Worm (Caenorhabditis elegans) whole organism, L2 larva: Measurements from ENCODE around the gene B0353.1.
A peak's percentile ranks its signal among the peaks of the same experiment; 100 is the strongest.

Source experiments
- C34F6.9 ChIP-seq: fragments of 150-350 bp; optimal IDR thresholded peaks from 2 replicates; lab custom pipeline; 2014; ENCODE audit warnings: missing biosample characterization, missing genetic modification characterization
- F13H6.1 ChIP-seq: sonication (generic microtip); optimal IDR thresholded peaks from 2 replicates; lab custom pipeline; 2016; ENCODE audit warnings: missing genetic modification characterization, missing compliant biosample characterization
- Y55F3AM.14 ChIP-seq: fragments of 200-800 bp; sonication (Bioruptor generic); optimal IDR thresholded peaks from 2 replicates; lab custom pipeline; 2018; ENCODE audit warnings: mild to moderate bottlenecking, missing genetic modification characterization, missing compliant biosample characterization
- ZK546.5 ChIP-seq: sonication (generic microtip); optimal IDR thresholded peaks from 2 replicates; lab custom pipeline; 2017; ENCODE audit warnings: missing biosample characterization, missing genetic modification characterization
- alr-1 ChIP-seq: fragments of 150-350 bp; optimal IDR thresholded peaks from 2 replicates; lab custom pipeline; 2014; ENCODE audit warnings: missing biosample characterization, missing genetic modification characterization
- ama-1 ChIP-seq: fragments of 150-350 bp; optimal IDR thresholded peaks from 2 replicates; lab custom pipeline; 2018; ENCODE audit warnings: inconsistent platforms
- blmp-1 ChIP-seq: sonication (generic microtip); optimal IDR thresholded peaks from 2 replicates; lab custom pipeline; 2017; ENCODE audit warnings: missing genetic modification characterization, mild to moderate bottlenecking, missing compliant biosample characterization, antibody characterized with exemption, moderate library complexity; ENCODE audit not compliant: insufficient read depth
- ceh-82 ChIP-seq: fragments of 150-350 bp; optimal IDR thresholded peaks from 2 replicates; lab custom pipeline; 2014; ENCODE audit warnings: missing biosample characterization, missing genetic modification characterization
- crh-2 ChIP-seq: sonication (generic microtip); optimal IDR thresholded peaks from 2 replicates; lab custom pipeline; 2017; ENCODE audit warnings: missing biosample characterization, missing genetic modification characterization
- dmd-4 ChIP-seq: sonication (generic microtip); optimal IDR thresholded peaks from 2 replicates; lab custom pipeline; 2017; ENCODE audit warnings: missing biosample characterization, missing genetic modification characterization
- egl-27 ChIP-seq: sonication (generic microtip); optimal IDR thresholded peaks from 3 replicates; lab custom pipeline; 2017; ENCODE audit warnings: missing biosample characterization, missing genetic modification reagents, missing genetic modification characterization
- elt-1 ChIP-seq: fragments of 150-350 bp; optimal IDR thresholded peaks from 2 replicates; lab custom pipeline; 2014; ENCODE audit warnings: missing biosample characterization, missing genetic modification characterization
- fos-1 ChIP-seq: fragments of 150-350 bp; optimal IDR thresholded peaks from 2 replicates; lab custom pipeline; 2014; ENCODE audit warnings: missing biosample characterization, missing genetic modification characterization
- gmeb-1 ChIP-seq: fragments of 150-350 bp; optimal IDR thresholded peaks from 2 replicates; lab custom pipeline; 2014; ENCODE audit warnings: missing biosample characterization, missing genetic modification characterization
- lin-11 ChIP-seq: fragments of 150-350 bp; sonication (generic microtip); optimal IDR thresholded peaks from 2 replicates; lab custom pipeline; 2014; ENCODE audit warnings: missing biosample characterization, missing genetic modification characterization, inconsistent platforms, mixed read lengths
- lin-13 ChIP-seq: fragments of 150-350 bp; optimal IDR thresholded peaks from 2 replicates; lab custom pipeline; 2014; ENCODE audit warnings: missing biosample characterization, missing genetic modification reagents, missing genetic modification characterization
- lin-39 ChIP-seq: fragments of 150-350 bp; optimal IDR thresholded peaks from 2 replicates; lab custom pipeline; 2014; ENCODE audit warnings: missing biosample characterization, missing genetic modification reagents, missing genetic modification characterization
- lsy-2 ChIP-seq, 2 experiments: fragments of 150-350 bp in 1 of 2; sonication (generic microtip) in 1 of 2; optimal IDR thresholded peaks; 2 replicates each; lab custom pipeline; 2014 to 2017; ENCODE audit warnings: missing biosample characterization in 2 of 2, missing genetic modification characterization in 2 of 2
- mab-5 ChIP-seq: fragments of 150-350 bp; optimal IDR thresholded peaks from 2 replicates; lab custom pipeline; 2014; ENCODE audit warnings: missing biosample characterization, missing genetic modification characterization
- mbf-1 ChIP-seq: sonication (generic microtip); optimal IDR thresholded peaks from 2 replicates; lab custom pipeline; 2017; ENCODE audit warnings: missing biosample characterization, missing genetic modification characterization
- nhr-10 ChIP-seq: sonication (generic microtip); optimal IDR thresholded peaks from 2 replicates; lab custom pipeline; 2017; ENCODE audit warnings: missing biosample characterization, missing genetic modification characterization
- nhr-12 ChIP-seq: fragments of 150-350 bp; optimal IDR thresholded peaks from 2 replicates; lab custom pipeline; 2014; ENCODE audit warnings: missing biosample characterization, missing genetic modification characterization
- nhr-129 ChIP-seq: fragments of 150-350 bp; optimal IDR thresholded peaks from 2 replicates; lab custom pipeline; 2014; ENCODE audit warnings: missing biosample characterization, missing genetic modification characterization
- nhr-21 ChIP-seq: fragments of 150-350 bp; optimal IDR thresholded peaks from 2 replicates; lab custom pipeline; 2014; ENCODE audit warnings: missing biosample characterization, missing genetic modification characterization
- nhr-23 ChIP-seq: fragments of 150-350 bp; optimal IDR thresholded peaks from 2 replicates; lab custom pipeline; 2014; ENCODE audit warnings: missing biosample characterization, missing genetic modification reagents, missing genetic modification characterization
- nhr-237 ChIP-seq: fragments of 150-350 bp; optimal IDR thresholded peaks from 2 replicates; lab custom pipeline; 2014; ENCODE audit warnings: missing biosample characterization, missing genetic modification characterization
- nhr-77 ChIP-seq: fragments of 150-350 bp; optimal IDR thresholded peaks from 2 replicates; lab custom pipeline; 2014; ENCODE audit warnings: missing biosample characterization, missing genetic modification characterization
- peb-1 ChIP-seq: fragments of 150-350 bp; optimal IDR thresholded peaks from 2 replicates; lab custom pipeline; 2014; ENCODE audit warnings: missing biosample characterization, missing genetic modification characterization
- sem-4 ChIP-seq: fragments of 150-350 bp; optimal IDR thresholded peaks from 2 replicates; lab custom pipeline; 2014; ENCODE audit warnings: missing biosample characterization, missing genetic modification reagents, missing genetic modification characterization
- sma-3 ChIP-seq: sonication (generic microtip); optimal IDR thresholded peaks from 2 replicates; lab custom pipeline; 2016; ENCODE audit warnings: missing genetic modification reagents, missing genetic modification characterization, missing compliant biosample characterization
- sma-9 ChIP-seq, 2 experiments: fragments of 150-350 bp in 1 of 2; sonication (generic microtip) in 1 of 2; optimal IDR thresholded peaks; 2 replicates each; lab custom pipeline; 2014 to 2016; ENCODE audit warnings: missing genetic modification characterization in 2 of 2, mild to moderate bottlenecking in 1 of 2, missing biosample characterization in 1 of 2, missing compliant biosample characterization in 1 of 2, missing genetic modification reagents in 1 of 2, moderate library complexity in 1 of 2
- unc-55 ChIP-seq: fragments of 150-350 bp; sonication (generic microtip); optimal IDR thresholded peaks from 3 replicates; lab custom pipeline; 2014; ENCODE audit warnings: missing biosample characterization, missing genetic modification reagents, missing genetic modification characterization
- unc-62 ChIP-seq: fragments of 150-350 bp; optimal IDR thresholded peaks from 2 replicates; lab custom pipeline; 2014; ENCODE audit warnings: missing biosample characterization, missing genetic modification reagents, missing genetic modification characterization
- zag-1 ChIP-seq: fragments of 150-350 bp; optimal IDR thresholded peaks from 2 replicates; lab custom pipeline; 2014; ENCODE audit warnings: missing biosample characterization, missing genetic modification characterization
- ztf-11 ChIP-seq: sonication (generic microtip); optimal IDR thresholded peaks from 2 replicates; lab custom pipeline; 2017; ENCODE audit warnings: missing biosample characterization, missing genetic modification characterization

B0353.1 gene

DNA sequence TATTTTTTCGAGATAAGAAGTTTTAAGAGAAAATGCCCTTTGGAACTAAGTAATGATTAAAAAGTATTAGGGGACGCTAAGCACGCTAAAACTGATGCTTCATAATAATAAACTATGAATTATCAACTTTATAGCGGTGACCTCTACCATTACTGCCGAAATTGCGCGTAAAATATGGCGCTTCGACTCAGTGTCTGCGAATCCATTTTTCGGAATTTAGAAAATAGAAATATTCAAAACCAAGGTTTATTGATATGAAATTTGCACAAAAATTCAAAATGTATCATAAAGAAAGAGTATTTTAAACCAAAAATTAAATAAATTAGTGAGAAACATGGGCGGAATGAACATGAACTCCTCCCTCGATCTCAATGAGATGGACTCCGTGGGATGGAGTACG is 43.5 kb downstream of the B0353.1 start:
- TF ChIP-seq gmeb-1 (tag; lab: Kevin White, UChicago) (peak; percentile 9), nhr-12 (tag; lab: Kevin White, UChicago) (no peak), nhr-21 (tag; lab: Kevin White, UChicago) (no peak)

DNA sequence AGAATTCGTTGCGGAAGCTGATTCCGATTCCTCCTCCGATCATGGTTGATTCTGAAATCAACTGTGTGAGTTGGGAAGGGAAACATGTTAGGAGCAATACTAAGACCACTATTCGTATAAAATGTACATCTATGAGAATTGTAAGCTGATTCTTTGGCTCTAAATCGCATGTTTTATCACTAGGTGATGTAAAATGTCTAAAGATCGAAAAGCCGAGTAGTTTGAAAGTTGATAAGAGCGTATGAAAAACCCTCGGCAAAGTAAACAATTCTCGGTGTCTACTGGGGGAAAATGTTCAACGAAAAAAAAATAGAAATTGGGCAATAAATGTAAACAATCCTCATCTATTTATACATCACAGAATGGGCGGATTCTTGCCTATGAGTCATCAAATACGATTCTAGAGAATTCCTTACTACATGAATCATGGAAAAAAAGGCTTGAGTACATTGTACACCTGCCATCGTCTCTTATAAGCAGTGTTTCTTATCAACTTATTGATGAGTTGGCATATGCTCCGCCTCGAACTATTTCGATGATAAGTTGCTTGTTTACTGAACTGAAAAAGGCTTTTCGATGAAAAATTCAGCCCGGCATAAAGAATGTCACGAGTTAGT is 44.7 kb downstream of the B0353.1 start, which contains the start of gene lec-6:
TSS of gene lec-6 (minus strand) at position 51 of the 617 bp plus-strand sequence.
- TF ChIP-seq lin-11 (tag; lab: Kevin White, UChicago) (no peak), dmd-4 (tag; lab: Kevin White, UChicago) (no peak), blmp-1 (tag; lab: Kevin White, UChicago) (no peak), lin-13 (no peak), Y55F3AM.14 (GFP tag; lab: Kevin White, UChicago) (no peak), sma-9 (GFP tag; optimal IDR thresholded peaks at IDR 0.05; lab: Kevin White, UChicago) (peak; percentile 63), sma-9 (tag; optimal IDR thresholded peaks at IDR 0.05; lab: Kevin White, UChicago) (no peak), ama-1 (no peak), unc-55 (GFP tag; lab: Kevin White, UChicago) (no peak), ztf-11 (tag; lab: Kevin White, UChicago) (no peak), nhr-23 (tag; lab: Kevin White, UChicago) (no peak), mab-5 (tag; lab: Kevin White, UChicago) (no peak), sma-3 (GFP tag; lab: Kevin White, UChicago) (peak; percentile 24), ceh-82 (tag; lab: Kevin White, UChicago) (no peak), nhr-129 (peak; percentile 50), alr-1 (tag; lab: Kevin White, UChicago) (no peak), lsy-2 (tag; optimal IDR thresholded peaks at IDR 0.05; lab: Kevin White, UChicago) (peak in 1 of 2 experiments; percentile 20), sem-4 (tag; lab: Kevin White, UChicago) (no peak), nhr-12 (tag; lab: Kevin White, UChicago) (no peak), nhr-77 (tag; lab: Kevin White, UChicago) (no peak), nhr-21 (tag; lab: Kevin White, UChicago) (no peak), C34F6.9 (tag; lab: Kevin White, UChicago) (no peak), F13H6.1 (tag; lab: Kevin White, UChicago) (peak; percentile 52), zag-1 (no peak), egl-27 (tag; lab: Kevin White, UChicago) (no peak), ZK546.5 (no peak), fos-1 (tag; lab: Kevin White, UChicago) (peak; percentile 98), nhr-10 (no peak), gmeb-1 (tag; lab: Kevin White, UChicago) (peak; percentile 48), crh-2 (tag; lab: Kevin White, UChicago) (peak; percentile 91), elt-1 (tag; lab: Kevin White, UChicago) (no peak), mbf-1 (tag; lab: Kevin White, UChicago) (no peak), peb-1 (tag; lab: Kevin White, UChicago) (no peak)

DNA sequence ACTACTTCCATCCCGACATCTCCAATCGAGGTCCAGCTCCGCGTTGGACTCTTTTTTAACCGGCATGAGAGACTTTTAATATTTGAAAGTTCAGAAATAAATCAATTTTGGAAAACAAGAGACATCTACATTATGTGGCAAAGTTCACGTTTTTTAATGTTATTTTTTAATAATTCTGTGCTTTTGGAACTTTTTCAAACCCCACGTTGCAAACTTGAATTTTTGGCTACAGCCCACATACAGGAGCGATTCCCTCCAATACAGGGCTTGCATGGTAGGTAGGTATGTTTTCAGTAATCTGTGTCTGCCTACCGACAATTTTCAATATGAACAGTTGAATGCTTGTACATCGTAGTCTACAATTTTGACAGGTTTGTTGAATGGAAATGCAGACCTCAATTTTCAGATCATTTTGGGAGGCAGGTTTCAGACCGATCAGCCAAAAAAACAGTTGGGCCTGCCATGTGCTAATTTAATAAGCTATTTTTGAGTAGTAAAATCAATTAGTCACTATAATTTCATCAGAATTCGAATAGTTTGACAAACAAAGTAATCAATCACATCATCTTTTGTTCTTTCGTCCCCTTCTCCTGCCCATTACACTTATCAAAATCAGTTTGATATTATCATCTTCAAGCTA is 49.8 kb downstream of the B0353.1 start, which contains the start of the genes Y55B1AR.4 and ttr-7:
TSS of gene Y55B1AR.4 (minus strand) at position 101 of the 640 bp plus-strand sequence.
TSS of gene ttr-7 (plus strand) at position 590 of the 640 bp plus-strand sequence.
- TF ChIP-seq fos-1 (tag; lab: Kevin White, UChicago), result no peak
- TF ChIP-seq unc-62, result no peak
- no peak for TF ChIP-seq Y55F3AM.14 (GFP tag; lab: Kevin White, UChicago)
- no peak for TF ChIP-seq nhr-21 (tag; lab: Kevin White, UChicago)

DNA sequence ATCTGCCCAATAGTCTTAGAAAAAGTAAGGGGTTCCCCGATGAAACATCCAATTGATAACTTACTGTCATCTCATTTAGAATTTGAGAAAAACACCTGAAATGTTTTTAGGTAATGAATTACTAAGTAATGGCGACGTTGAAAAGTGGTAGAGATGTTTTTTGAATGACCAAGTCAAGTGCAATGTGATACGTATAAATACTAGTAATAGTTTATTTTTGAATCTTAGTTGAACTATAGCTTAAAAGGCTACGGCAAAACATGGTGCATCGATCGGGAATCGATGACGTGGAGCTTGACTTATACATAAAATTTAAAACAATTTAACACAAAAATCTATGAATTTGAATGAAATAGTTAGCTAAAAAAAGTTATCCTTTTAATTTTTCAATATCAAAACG is 53.8 kb downstream of the B0353.1 start, which contains the start of gene best-17:
TSS of gene best-17 (minus strand) at position 101 of the 400 bp plus-strand sequence.
- TF ChIP-seq lin-39 (tag; lab: Kevin White, UChicago), result no peak
- no peak for TF ChIP-seq C34F6.9 (tag; lab: Kevin White, UChicago)
- no peak for TF ChIP-seq nhr-77 (tag; lab: Kevin White, UChicago)
- no peak for TF ChIP-seq gmeb-1 (tag; lab: Kevin White, UChicago)
- no peak for TF ChIP-seq nhr-237 (tag; lab: Kevin White, UChicago)
